Fruit fly (Drosophila melanogaster): Measurements from ENCODE around the gene ppk22.

ppk22 gene

DNA sequence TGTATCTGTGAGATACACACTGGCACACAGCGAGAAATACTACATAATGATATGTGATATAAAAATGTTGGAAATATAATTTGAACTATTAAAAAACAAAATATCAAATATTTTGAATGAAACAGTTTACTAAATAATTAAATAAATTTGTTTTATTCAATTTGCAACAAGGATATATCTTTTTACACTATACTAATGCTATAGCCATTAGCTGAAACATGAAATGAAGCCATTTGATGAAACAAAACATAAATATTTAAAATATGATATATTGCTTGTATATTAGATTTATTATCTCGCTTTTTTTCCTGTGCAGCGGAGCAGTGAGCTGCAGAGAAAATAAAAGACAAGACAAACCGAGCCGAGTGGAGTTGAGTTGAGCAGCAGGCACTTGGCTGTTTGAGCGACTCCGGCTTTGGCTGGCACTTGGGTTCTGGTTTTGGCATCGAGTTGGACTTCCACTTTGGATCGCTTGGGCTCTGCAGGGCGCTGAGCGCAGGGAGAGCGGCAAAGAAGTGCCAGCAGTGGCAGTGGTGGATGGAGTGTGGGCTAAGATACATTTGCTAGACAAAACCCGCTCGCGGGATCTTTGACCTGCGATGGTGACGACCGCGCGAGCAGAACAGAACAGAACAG is 33.8 kb upstream of the ppk22 start (continued):
- peak; percentile 95 for TF ChIP-seq CG17829 (tag; optimal IDR thresholded peaks at IDR 0.05)
- TF ChIP-seq CG34376 (GFP tag; optimal IDR thresholded peaks at IDR 0.05) = no peak
- no peak for TF ChIP-seq Side (GFP tag; optimal IDR thresholded peaks at IDR 0.05)
- no peak for TF ChIP-seq CG1647 (GFP tag; optimal IDR thresholded peaks at IDR 0.05)
- peak; percentile 81 for TF ChIP-seq nerfin-1 (tag; optimal IDR thresholded peaks at IDR 0.05)
- peak; percentile 83 for TF ChIP-seq Abd-B (GFP tag; optimal IDR thresholded peaks at IDR 0.05)
- no peak for TF ChIP-seq tio (GFP tag; optimal IDR thresholded peaks at IDR 0.05)
- TF ChIP-seq Ets65A (GFP tag) = peak; percentile 36
- no peak for TF ChIP-seq CG5953 (GFP tag; IDR thresholded peaks at IDR 0.05)
- TF ChIP-seq eyg (GFP tag; optimal IDR thresholded peaks at IDR 0.05) = no peak
- TF ChIP-seq Gsc (GFP tag; IDR thresholded peaks at IDR 0.05) = no peak
- TF ChIP-seq CG3847 (GFP tag; IDR thresholded peaks at IDR 0.05) = peak; percentile 47; the same call in 1 of the 2 replicates
- no peak for TF ChIP-seq Dad (GFP tag; optimal IDR thresholded peaks at IDR 0.05)
- TF ChIP-seq cg (GFP tag; optimal IDR thresholded peaks at IDR 0.05) = no peak
- TF ChIP-seq CG17802 (tag; optimal IDR thresholded peaks at IDR 0.05) = no peak
- no peak for TF ChIP-seq Atf3 (GFP tag; optimal IDR thresholded peaks at IDR 0.05)
- TF ChIP-seq Usf (GFP tag; optimal IDR thresholded peaks at IDR 0.05) = peak; percentile 29
- TF ChIP-seq Fer3 (tag; optimal IDR thresholded peaks at IDR 0.05) = peak; percentile 68
- peak; percentile 68 for TF ChIP-seq Nf-YC (tag; optimal IDR thresholded peaks at IDR 0.05)
- TF ChIP-seq CTCF (GFP tag; optimal IDR thresholded peaks at IDR 0.05) = no peak
- peak; percentile 20; the same call in 1 of the 2 replicates for TF ChIP-seq CG14014 (GFP tag; IDR thresholded peaks at IDR 0.05)
- TF ChIP-seq unc-4 (GFP tag; IDR thresholded peaks at IDR 0.05; ENCODE audit: partially characterized antibody) = no peak
- peak; percentile 54 for TF ChIP-seq Rfx (GFP tag; IDR thresholded peaks at IDR 0.05)
- no peak for TF ChIP-seq BEAF-32 (GFP tag; optimal IDR thresholded peaks at IDR 0.05)
- no peak for TF ChIP-seq MESR4 (GFP tag; optimal IDR thresholded peaks at IDR 0.05)
- TF ChIP-seq fd3F (GFP tag; optimal IDR thresholded peaks at IDR 0.05) = peak; percentile 45
- TF ChIP-seq CG1832 (GFP tag; optimal IDR thresholded peaks at IDR 0.05) = no peak
- TF ChIP-seq grau (tag; optimal IDR thresholded peaks at IDR 0.05) = peak; percentile 88
- no peak for TF ChIP-seq gsb (GFP tag; IDR thresholded peaks at IDR 0.05)
- TF ChIP-seq slp2 (GFP tag; optimal IDR thresholded peaks at IDR 0.05) = no peak
- TF ChIP-seq Hr51 (GFP tag; optimal IDR thresholded peaks at IDR 0.05) = peak in 1 of 2 experiments; percentile 86
- TF ChIP-seq CG31365 (tag; optimal IDR thresholded peaks at IDR 0.05) = no peak
- peak; percentile 44 for TF ChIP-seq onecut (GFP tag; IDR thresholded peaks at IDR 0.05)
- TF ChIP-seq CG17912 (GFP tag; optimal IDR thresholded peaks at IDR 0.05) = no peak
- no peak for TF ChIP-seq hkb (optimal IDR thresholded peaks at IDR 0.05)
- TF ChIP-seq hkb (GFP tag; IDR thresholded peaks at IDR 0.05) = no peak; the same call in 1 of the 2 replicates
- no peak for TF ChIP-seq sna (GFP tag; IDR thresholded peaks at IDR 0.05; ENCODE audit: partially characterized antibody)
- peak; percentile 55; the same call in 2 of the 3 replicates for TF ChIP-seq Mrtf (GFP tag; IDR thresholded peaks at IDR 0.05)
- peak in 1 of 3 experiments; percentile 38 for TF ChIP-seq Stat92E (GFP tag; optimal IDR thresholded peaks at IDR 0.05)
- TF ChIP-seq pan (optimal IDR thresholded peaks at IDR 0.05) = no peak
- TF ChIP-seq pan (GFP tag; optimal IDR thresholded peaks at IDR 0.05 in 1 of 2, IDR thresholded peaks at IDR 0.05 in 1 of 2) = peak in 1 of 2 experiments; percentile 69
- TF ChIP-seq CG12744 (GFP tag; optimal IDR thresholded peaks at IDR 0.05) = no peak
- peak; percentile 81 for TF ChIP-seq tap (tag; optimal IDR thresholded peaks at IDR 0.05)
- peak; percentile 71 for TF ChIP-seq CG4404 (GFP tag; IDR thresholded peaks at IDR 0.05)
- TF ChIP-seq jumu (GFP tag; optimal IDR thresholded peaks at IDR 0.05) = no peak
- TF ChIP-seq vnd (GFP tag; IDR thresholded peaks at IDR 0.05; ENCODE audit: partially characterized antibody) = no peak
- TF ChIP-seq ssp (GFP tag; IDR thresholded peaks at IDR 0.05) = peak; percentile 55
- no peak for TF ChIP-seq CG3838 (GFP tag; optimal IDR thresholded peaks at IDR 0.05)
- TF ChIP-seq corto (GFP tag; optimal IDR thresholded peaks at IDR 0.05) = peak; percentile 37
- no peak for TF ChIP-seq fru (optimal IDR thresholded peaks at IDR 0.05)
- no peak for TF ChIP-seq eve (GFP tag; optimal IDR thresholded peaks at IDR 0.05)
